Fruit fly (Drosophila melanogaster): ENCODE results near the gene eater.

eater gene

DNA sequence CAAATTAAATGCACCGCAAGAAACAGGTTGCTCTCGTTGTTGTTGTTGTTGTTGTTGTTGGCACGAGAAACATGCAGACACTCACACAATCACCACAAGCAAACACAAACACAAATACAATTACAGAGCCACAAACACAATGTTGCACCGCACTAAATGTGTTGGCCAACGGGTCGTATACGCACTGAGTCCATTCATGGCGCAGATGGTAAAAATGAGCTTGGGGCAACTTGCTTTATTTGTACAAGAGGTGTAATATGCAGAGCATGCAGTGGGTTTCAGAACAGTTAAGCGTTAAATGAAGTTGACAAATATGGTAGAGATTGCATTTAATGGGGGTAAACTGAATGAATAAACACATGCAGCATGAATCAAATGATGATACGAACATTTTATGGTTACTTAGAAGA, 38.4 kb upstream of the eater start (continued):
- TF ChIP-seq stwl (tag; optimal IDR thresholded peaks at IDR 0.05): no peak
- TF ChIP-seq Fer1 (GFP tag; optimal IDR thresholded peaks at IDR 0.05): peak; percentile 25
- peak; percentile 67; the same call in 2 of the 3 replicates for TF ChIP-seq ci (GFP tag; IDR thresholded peaks at IDR 0.05)
- no peak for TF ChIP-seq CG7786 (GFP tag; optimal IDR thresholded peaks at IDR 0.05)
- no peak for TF ChIP-seq pita (GFP tag; optimal IDR thresholded peaks at IDR 0.05)
- TF ChIP-seq CG13123 (GFP tag; optimal IDR thresholded peaks at IDR 0.05): no peak
- no peak for TF ChIP-seq ac (GFP tag; optimal IDR thresholded peaks at IDR 0.05)
- TF ChIP-seq luna (GFP tag; optimal IDR thresholded peaks at IDR 0.05): no peak
- TF ChIP-seq esg (GFP tag; conservative IDR thresholded peaks at IDR 0.05): no peak
- TF ChIP-seq hbn (GFP tag; IDR thresholded peaks at IDR 0.05; ENCODE audit: partially characterized antibody): no peak
- no peak for TF ChIP-seq pzg (GFP tag; optimal IDR thresholded peaks at IDR 0.05)
- peak in 1 of 2 experiments; percentile 58 for TF ChIP-seq eve (GFP tag; optimal IDR thresholded peaks at IDR 0.05)
- TF ChIP-seq CG14965 (GFP tag; optimal IDR thresholded peaks at IDR 0.05; ENCODE audit: borderline replicate concordance): no peak

DNA sequence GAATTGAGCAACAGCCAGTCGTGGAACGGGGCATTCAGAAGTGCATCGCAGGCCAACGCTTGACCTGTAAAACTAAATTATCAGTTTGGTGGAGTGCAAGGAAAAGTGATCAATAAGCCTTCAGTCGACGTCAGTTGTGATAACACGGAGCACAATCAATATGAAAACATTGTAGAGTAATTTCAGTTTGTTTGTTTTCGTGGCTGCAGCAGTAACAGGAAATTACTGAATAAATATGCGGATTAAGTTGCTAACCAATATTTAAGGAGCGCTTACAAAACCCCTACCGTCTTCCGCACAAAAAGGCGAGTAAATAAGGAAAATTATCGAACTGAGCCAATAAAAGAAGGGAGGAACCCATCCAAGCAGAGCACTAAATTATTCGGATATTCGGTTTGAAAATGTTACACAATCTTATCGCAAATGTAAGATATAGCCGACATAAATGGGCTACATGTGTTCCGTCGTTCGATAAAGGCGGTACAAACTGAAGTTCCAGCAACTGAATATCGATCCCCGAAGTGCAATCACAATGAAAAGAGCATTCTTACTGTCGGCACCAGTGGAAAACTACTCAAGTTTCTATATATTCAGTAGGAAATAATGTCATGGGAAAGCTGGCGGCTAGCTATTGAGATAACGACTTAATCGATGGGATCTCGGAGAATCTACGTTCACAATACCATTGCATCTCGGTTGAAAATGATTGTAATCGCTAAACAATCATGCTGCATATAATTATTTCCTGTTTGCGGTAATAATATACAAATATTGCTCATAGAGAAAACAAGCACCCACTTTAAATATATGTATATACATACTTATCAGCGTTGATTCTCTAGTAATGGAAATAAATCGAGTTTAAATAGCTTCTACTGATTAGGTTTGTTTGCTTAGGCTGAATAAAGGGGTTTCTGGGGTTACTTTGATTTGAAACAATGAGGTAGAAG, 36.5 kb upstream of the eater start:
- TF ChIP-seq Sry-δ (GFP tag; optimal IDR thresholded peaks at IDR 0.05) (peak; percentile 22), pan (optimal IDR thresholded peaks at IDR 0.05) (no peak), pan (GFP tag; optimal IDR thresholded peaks at IDR 0.05 in 1 of 2, IDR thresholded peaks at IDR 0.05 in 1 of 2) (peak in 1 of 2 experiments; percentile 58), croc (GFP tag; conservative IDR thresholded peaks at IDR 0.05) (no peak; the same call in 2 of the 3 replicates), CG2875 (GFP tag; optimal IDR thresholded peaks at IDR 0.05) (peak; percentile 83), eve (GFP tag; optimal IDR thresholded peaks at IDR 0.05) (peak in 1 of 2 experiments; percentile 73), dan (GFP tag; IDR thresholded peaks at IDR 0.05) (no peak), CG17612 (GFP tag; IDR thresholded peaks at IDR 0.05) (no peak), CG3407 (GFP tag; optimal IDR thresholded peaks at IDR 0.05) (peak; percentile 83), pum (GFP tag; optimal IDR thresholded peaks at IDR 0.05) (peak; percentile 47), CG4707 (GFP tag; optimal IDR thresholded peaks at IDR 0.05) (peak; percentile 55), ato (GFP tag; IDR thresholded peaks at IDR 0.05; ENCODE audit: partially characterized antibody) (no peak), ranshi (GFP tag; IDR thresholded peaks at IDR 0.05) (peak; percentile 45; the same call in 1 of the 2 replicates), CG30403 (GFP tag; optimal IDR thresholded peaks at IDR 0.05) (no peak), CG12155 (GFP tag; optimal IDR thresholded peaks at IDR 0.05) (peak; percentile 16), fd64A (GFP tag; optimal IDR thresholded peaks at IDR 0.05) (peak; percentile 77), CG6175 (GFP tag; IDR thresholded peaks at IDR 0.05) (no peak), CG11723 (GFP tag; optimal IDR thresholded peaks at IDR 0.05) (peak; percentile 49), Awh (GFP tag; IDR thresholded peaks at IDR 0.05) (peak; percentile 64), CG30431 (GFP tag; optimal IDR thresholded peaks at IDR 0.05) (peak; percentile 33), B-H2 (GFP tag; optimal IDR thresholded peaks at IDR 0.05) (no peak), Oli (tag; optimal IDR thresholded peaks at IDR 0.05) (peak; percentile 32), CG11696 (GFP tag; IDR thresholded peaks at IDR 0.05) (no peak), p53 (GFP tag; optimal IDR thresholded peaks at IDR 0.05) (peak; percentile 64), Hr51 (GFP tag; optimal IDR thresholded peaks at IDR 0.05) (peak; percentile 34 to 38), CG1602 (GFP tag; optimal IDR thresholded peaks at IDR 0.05) (peak; percentile 71), HLH54F (GFP tag; optimal IDR thresholded peaks at IDR 0.05) (no peak), Hsf (GFP tag; optimal IDR thresholded peaks at IDR 0.05) (peak; percentile 60), HLH3B (GFP tag; IDR thresholded peaks at IDR 0.05) (peak; percentile 54; the same call in 1 of the 2 replicates), knrl (GFP tag; IDR thresholded peaks at IDR 0.05; ENCODE audit: partially characterized antibody) (no peak), Hmr (GFP tag; optimal IDR thresholded peaks at IDR 0.05) (peak; percentile 47), Taf1 (GFP tag; IDR thresholded peaks at IDR 0.05) (no peak), CG11560 (tag; IDR thresholded peaks at IDR 0.05) (no peak), hb (GFP tag; IDR thresholded peaks at IDR 0.05; ENCODE audit: partially characterized antibody) (no peak), gce (GFP tag; IDR thresholded peaks at IDR 0.05) (no peak), Fer1 (GFP tag; optimal IDR thresholded peaks at IDR 0.05) (peak; percentile 7)
